Fruit fly (Drosophila melanogaster): ENCODE data around the gene CG12112.

DNA sequence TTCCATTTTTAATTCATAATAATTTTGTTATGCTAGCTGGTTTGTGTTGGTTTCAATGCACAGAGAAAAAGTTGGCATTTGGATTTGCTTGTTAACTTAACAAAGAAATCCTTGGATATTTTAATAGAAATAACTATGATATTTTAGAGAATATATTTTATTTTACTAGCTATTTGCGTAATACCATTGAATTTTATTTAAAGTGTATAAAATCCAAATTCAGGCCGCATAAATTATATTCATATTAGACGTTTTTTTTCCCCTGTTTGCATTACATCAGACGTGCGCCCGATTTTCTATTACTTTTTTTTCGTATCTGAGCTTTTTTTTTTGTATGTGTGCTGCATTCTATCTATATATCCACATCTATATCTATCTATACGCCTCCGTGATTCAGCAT is 25.3 kb downstream of the CG12112 start:
- TF ChIP-seq psq (optimal IDR thresholded peaks at IDR 0.05) (no peak), usp (GFP tag; optimal IDR thresholded peaks at IDR 0.05) (no peak), CG8478 (optimal IDR thresholded peaks at IDR 0.05) (no peak)
